Fruit fly (Drosophila melanogaster): Measurements from ENCODE around the gene Grip75.

The Grip75 gene

dm6 chr2L:10515553-10516174, 32.6 kb downstream of the Grip75 start:
- TF ChIP-seq h (optimal IDR thresholded peaks at IDR 0.05): no peak
- TF ChIP-seq psq (optimal IDR thresholded peaks at IDR 0.05): no peak
- TF ChIP-seq Sin3A (optimal IDR thresholded peaks at IDR 0.05): no peak
- TF ChIP-seq Myc (optimal IDR thresholded peaks at IDR 0.05): no peak
- TF ChIP-seq ttk (optimal IDR thresholded peaks at IDR 0.05): no peak
- TF ChIP-seq insv (optimal IDR thresholded peaks at IDR 0.05): no peak

- TF ChIP-seq insv (optimal IDR thresholded peaks at IDR 0.05) (no peak), h (optimal IDR thresholded peaks at IDR 0.05) (no peak), psq (optimal IDR thresholded peaks at IDR 0.05) (no peak), Myc (optimal IDR thresholded peaks at IDR 0.05) (no peak), ttk (optimal IDR thresholded peaks at IDR 0.05) (no peak), Sin3A (optimal IDR thresholded peaks at IDR 0.05) (no peak)
Observed at dm6 chr2L:10516470-10517048, 33.5 kb downstream of the Grip75 start.

dm6 chr2L:10517085-10517484, 34.0 kb downstream of the Grip75 start, which contains the start of the genes Fatp1 and Lrr47:
Gene Fatp1, minus strand, starts transcription at chr2L:10517218.
Gene Lrr47, plus strand, starts transcription at chr2L:10517335.
- TF ChIP-seq Sin3A (optimal IDR thresholded peaks at IDR 0.05) (no peak), insv (optimal IDR thresholded peaks at IDR 0.05) (no peak), Myc (optimal IDR thresholded peaks at IDR 0.05) (no peak), psq (optimal IDR thresholded peaks at IDR 0.05) (no peak), h (optimal IDR thresholded peaks at IDR 0.05) (no peak), ttk (optimal IDR thresholded peaks at IDR 0.05) (no peak)

dm6 chr2L:10519225-10519624, 36.1 kb downstream of the Grip75 start:
- no peak for TF ChIP-seq Myc (optimal IDR thresholded peaks at IDR 0.05)
- no peak for TF ChIP-seq Sin3A (optimal IDR thresholded peaks at IDR 0.05)
- no peak for TF ChIP-seq h (optimal IDR thresholded peaks at IDR 0.05)
- TF ChIP-seq insv (optimal IDR thresholded peaks at IDR 0.05): no peak
- no peak for TF ChIP-seq psq (optimal IDR thresholded peaks at IDR 0.05)
- TF ChIP-seq ttk (optimal IDR thresholded peaks at IDR 0.05): no peak

dm6 chr2L:10522174-10522893, 39.2 kb downstream of the Grip75 start:
- TF ChIP-seq psq (optimal IDR thresholded peaks at IDR 0.05): no peak
- TF ChIP-seq insv (optimal IDR thresholded peaks at IDR 0.05): no peak
- no peak for TF ChIP-seq ttk (optimal IDR thresholded peaks at IDR 0.05)
- no peak for TF ChIP-seq h (optimal IDR thresholded peaks at IDR 0.05)
- TF ChIP-seq Sin3A (optimal IDR thresholded peaks at IDR 0.05): no peak
- no peak for TF ChIP-seq Myc (optimal IDR thresholded peaks at IDR 0.05)

- no peak for TF ChIP-seq Sin3A (optimal IDR thresholded peaks at IDR 0.05)
- TF ChIP-seq psq (optimal IDR thresholded peaks at IDR 0.05): no peak
- no peak for TF ChIP-seq ttk (optimal IDR thresholded peaks at IDR 0.05)
- TF ChIP-seq h (optimal IDR thresholded peaks at IDR 0.05): no peak
- no peak for TF ChIP-seq Myc (optimal IDR thresholded peaks at IDR 0.05)
- TF ChIP-seq insv (optimal IDR thresholded peaks at IDR 0.05): no peak
Observed at dm6 chr2L:10526953-10527584, 44.0 kb downstream of the Grip75 start, which contains the start of gene Lip4. Gene Lip4, plus strand, starts transcription at chr2L:10527572.

- TF ChIP-seq ttk (optimal IDR thresholded peaks at IDR 0.05) (no peak), Myc (optimal IDR thresholded peaks at IDR 0.05) (no peak), insv (optimal IDR thresholded peaks at IDR 0.05) (no peak), Sin3A (optimal IDR thresholded peaks at IDR 0.05) (no peak)
Observed at dm6 chr2L:10528984-10529383, 45.9 kb downstream of the Grip75 start.

- no peak for TF ChIP-seq Myc (optimal IDR thresholded peaks at IDR 0.05)
Observed at dm6 chr2L:10530089-10530488, 47.0 kb downstream of the Grip75 start.

- TF ChIP-seq Sin3A (optimal IDR thresholded peaks at IDR 0.05) (no peak), ttk (optimal IDR thresholded peaks at IDR 0.05) (no peak), psq (optimal IDR thresholded peaks at IDR 0.05) (no peak), h (optimal IDR thresholded peaks at IDR 0.05) (no peak), Myc (optimal IDR thresholded peaks at IDR 0.05) (no peak), insv (optimal IDR thresholded peaks at IDR 0.05) (no peak)
Observed at dm6 chr2L:10531521-10531920, 48.4 kb downstream of the Grip75 start, which contains the start of gene CG18301. Gene CG18301, plus strand, starts transcription at chr2L:10531821.

- TF ChIP-seq psq (optimal IDR thresholded peaks at IDR 0.05) (no peak), Sin3A (optimal IDR thresholded peaks at IDR 0.05) (no peak), ttk (optimal IDR thresholded peaks at IDR 0.05) (no peak), insv (optimal IDR thresholded peaks at IDR 0.05) (no peak), Myc (optimal IDR thresholded peaks at IDR 0.05) (no peak)
Observed at dm6 chr2L:10534022-10534421, 50.9 kb downstream of the Grip75 start, which contains the start of gene CG18302. Gene CG18302, plus strand, starts transcription at chr2L:10534322.
